Worm (Caenorhabditis elegans): ENCODE measurements around the gene str-48.

The str-48 gene

DNA sequence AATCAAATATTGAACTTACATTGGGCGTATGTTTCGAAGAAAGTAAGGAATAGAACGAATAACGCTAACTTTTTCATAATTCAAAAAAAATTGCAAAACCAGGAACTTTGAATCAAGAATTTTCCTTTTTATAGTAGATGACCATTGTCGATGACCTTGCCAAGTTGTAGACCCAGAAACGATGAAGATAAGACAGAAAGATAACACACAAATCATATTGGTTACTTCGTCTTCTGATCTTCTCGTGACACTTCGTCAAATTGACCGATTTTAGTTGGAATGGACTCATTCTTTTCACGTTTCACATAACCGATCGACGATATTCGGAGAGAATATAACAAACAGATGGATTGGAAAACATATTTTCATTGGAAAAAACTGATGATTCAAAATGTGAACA is 10.0 kb downstream of the str-48 start, which contains the start of gene grsp-3:
TSS of gene grsp-3 (minus strand) at position 149 of the 400 bp plus-strand sequence.
- no peak for TF ChIP-seq tbx-7 (tag; optimal IDR thresholded peaks at IDR 0.05)
- TF ChIP-seq ceh-19 (GFP tag; optimal IDR thresholded peaks at IDR 0.05) = no peak
- no peak for TF ChIP-seq ref-2 (tag; optimal IDR thresholded peaks at IDR 0.05)
- no peak for TF ChIP-seq unc-86 (tag; optimal IDR thresholded peaks at IDR 0.05)
- TF ChIP-seq T23F11.4 (GFP tag; optimal IDR thresholded peaks at IDR 0.05) = no peak
- no peak for TF ChIP-seq gmeb-2 (tag; optimal IDR thresholded peaks at IDR 0.05)
- TF ChIP-seq elt-4 (tag; optimal IDR thresholded peaks at IDR 0.05) = no peak
- no peak for TF ChIP-seq ceh-14 (tag; optimal IDR thresholded peaks at IDR 0.05)
- no peak for TF ChIP-seq ceh-30 (tag; optimal IDR thresholded peaks at IDR 0.05)
- no peak for TF ChIP-seq pros-1 (tag; optimal IDR thresholded peaks at IDR 0.05)
- TF ChIP-seq dmd-4 (tag; optimal IDR thresholded peaks at IDR 0.05; ENCODE audit: borderline replicate concordance) = no peak
- no peak for TF ChIP-seq pat-9 (tag; optimal IDR thresholded peaks at IDR 0.05)
- TF ChIP-seq mec-3 (tag; optimal IDR thresholded peaks at IDR 0.05; ENCODE audit: borderline replicate concordance) = no peak
- TF ChIP-seq fax-1 (tag; optimal IDR thresholded peaks at IDR 0.05) = no peak
- no peak for TF ChIP-seq ama-1 (optimal IDR thresholded peaks at IDR 0.05)
- no peak for TF ChIP-seq pax-1 (tag; optimal IDR thresholded peaks at IDR 0.05)
- TF ChIP-seq madf-2 (tag; optimal IDR thresholded peaks at IDR 0.05) = no peak
- no peak for TF ChIP-seq hlh-15 (tag; optimal IDR thresholded peaks at IDR 0.05)
- no peak for TF ChIP-seq sox-4 (tag; optimal IDR thresholded peaks at IDR 0.05)
- no peak for TF ChIP-seq Y22D7AL.16 (tag; optimal IDR thresholded peaks at IDR 0.05)

DNA sequence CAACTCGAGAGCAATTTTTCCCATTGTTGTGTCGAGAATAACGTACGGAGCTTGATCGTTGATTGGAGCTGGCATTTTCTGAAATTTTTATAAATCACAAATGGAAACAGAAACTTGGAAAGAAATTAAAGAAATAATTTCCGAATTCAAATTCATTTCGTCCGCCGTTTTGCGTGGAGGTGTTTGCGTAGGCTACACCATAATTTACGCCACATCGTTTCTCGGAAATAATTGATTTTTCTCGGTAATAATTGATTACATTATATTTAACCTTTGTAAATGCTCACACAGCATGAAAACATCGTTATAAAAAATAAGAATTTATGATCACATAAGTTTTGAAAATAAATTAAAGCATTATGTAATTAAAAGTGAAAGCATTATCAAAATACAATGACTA is 11.3 kb downstream of the str-48 start, which contains the start of gene cyn-12:
TSS of gene cyn-12 (minus strand) at position 78 of the 400 bp plus-strand sequence.
- TF ChIP-seq unc-42 (tag; optimal IDR thresholded peaks at IDR 0.05) (peak; percentile 71), hlh-13 (GFP tag; optimal IDR thresholded peaks at IDR 0.05) (no peak), ceh-48 (tag; optimal IDR thresholded peaks at IDR 0.05) (peak; percentile 61), ahr-1 (tag; optimal IDR thresholded peaks at IDR 0.05) (no peak), ceh-6 (GFP tag; optimal IDR thresholded peaks at IDR 0.05) (no peak)

DNA sequence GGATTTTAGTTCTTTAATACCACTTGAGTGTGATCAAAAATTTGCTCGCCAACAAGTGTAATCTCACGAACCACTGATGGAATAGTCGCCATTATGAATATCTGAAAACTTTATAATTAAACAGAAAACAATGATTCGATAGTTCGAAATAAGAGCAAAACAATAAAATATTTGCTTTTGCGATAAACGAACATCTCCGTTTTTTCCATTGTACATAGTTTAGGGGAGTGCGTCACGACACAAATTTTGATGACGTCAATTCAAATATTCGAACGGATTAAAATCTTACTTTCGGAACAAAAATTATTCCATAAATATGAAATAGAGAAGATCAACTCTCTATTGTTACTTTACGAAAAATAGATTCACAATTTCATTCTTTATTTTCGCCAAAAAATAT is 12.2 kb downstream of the str-48 start, which contains the start of gene mutd-1:
TSS of gene mutd-1 (minus strand) at position 101 of the 400 bp plus-strand sequence.
- no peak for TF ChIP-seq ceh-31 (tag; optimal IDR thresholded peaks at IDR 0.05)
- TF ChIP-seq nfya-1 (tag; optimal IDR thresholded peaks at IDR 0.05) = no peak
- no peak for TF ChIP-seq ref-2 (tag; optimal IDR thresholded peaks at IDR 0.05)
- TF ChIP-seq ceh-24 (tag; optimal IDR thresholded peaks at IDR 0.05) = no peak
- no peak for TF ChIP-seq elt-4 (tag; optimal IDR thresholded peaks at IDR 0.05)
- no peak for TF ChIP-seq che-1 (tag; optimal IDR thresholded peaks at IDR 0.05)
- no peak for TF ChIP-seq dve-1 (tag; optimal IDR thresholded peaks at IDR 0.05)
- no peak for TF ChIP-seq dmd-4 (tag; optimal IDR thresholded peaks at IDR 0.05; ENCODE audit: borderline replicate concordance)
- no peak for TF ChIP-seq K02D7.2 (tag; optimal IDR thresholded peaks at IDR 0.05)
- no peak for TF ChIP-seq ceh-19 (GFP tag; optimal IDR thresholded peaks at IDR 0.05)
- no peak for TF ChIP-seq lin-11 (tag; optimal IDR thresholded peaks at IDR 0.05)
- TF ChIP-seq sox-4 (tag; optimal IDR thresholded peaks at IDR 0.05) = no peak
- TF ChIP-seq pros-1 (tag; optimal IDR thresholded peaks at IDR 0.05) = no peak
- TF ChIP-seq ceh-30 (tag; optimal IDR thresholded peaks at IDR 0.05) = no peak
- no peak for TF ChIP-seq hlh-13 (GFP tag; optimal IDR thresholded peaks at IDR 0.05)
- TF ChIP-seq ceh-22 (tag; optimal IDR thresholded peaks at IDR 0.05) = no peak
- no peak for TF ChIP-seq ceh-48 (tag; optimal IDR thresholded peaks at IDR 0.05)
- TF ChIP-seq npax-4 (tag; optimal IDR thresholded peaks at IDR 0.05) = no peak

DNA sequence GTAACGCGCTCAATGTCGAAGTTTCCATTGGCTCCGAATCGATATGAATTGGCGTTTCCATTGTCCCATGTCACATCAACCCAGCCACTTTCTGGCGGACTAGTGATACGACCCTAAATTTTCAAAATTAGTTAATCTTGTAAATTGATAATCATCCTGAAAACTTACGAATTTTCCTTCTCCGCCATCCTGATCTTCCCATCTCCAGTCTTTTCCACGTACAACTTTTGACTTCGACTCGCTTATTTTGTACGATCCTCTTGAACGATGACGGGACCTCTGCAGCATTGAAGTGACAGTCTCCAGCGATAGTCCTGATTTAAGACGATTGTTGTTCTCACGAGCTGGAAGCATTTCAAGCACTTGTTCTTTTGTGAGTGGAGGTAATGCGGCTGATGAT is 17.3 kb downstream of the str-48 start:
- TF ChIP-seq ceh-45 (GFP tag; IDR thresholded peaks at IDR 0.05) = no peak
- no peak for TF ChIP-seq nhr-232 (tag; optimal IDR thresholded peaks at IDR 0.05)
- no peak for TF ChIP-seq hlh-6 (tag; optimal IDR thresholded peaks at IDR 0.05)
- TF ChIP-seq K09A11.1 (tag; optimal IDR thresholded peaks at IDR 0.05; ENCODE audit: insufficient read depth) = no peak
- no peak for TF ChIP-seq madf-2 (tag; optimal IDR thresholded peaks at IDR 0.05)
- TF ChIP-seq fkh-6 (tag; optimal IDR thresholded peaks at IDR 0.05) = no peak
- TF ChIP-seq hlh-15 (tag; optimal IDR thresholded peaks at IDR 0.05) = no peak
- TF ChIP-seq pha-4 (tag; optimal IDR thresholded peaks at IDR 0.05) = no peak
- TF ChIP-seq npax-4 (tag; optimal IDR thresholded peaks at IDR 0.05) = no peak
- no peak for TF ChIP-seq ref-2 (tag; optimal IDR thresholded peaks at IDR 0.05)
- no peak for TF ChIP-seq nhr-11 (tag; optimal IDR thresholded peaks at IDR 0.05)
- no peak for TF ChIP-seq ama-1 (optimal IDR thresholded peaks at IDR 0.05)
- no peak for TF ChIP-seq ceh-22 (tag; optimal IDR thresholded peaks at IDR 0.05)
- no peak for TF ChIP-seq nfya-1 (tag; optimal IDR thresholded peaks at IDR 0.05)
- TF ChIP-seq pat-9 (tag; optimal IDR thresholded peaks at IDR 0.05) = no peak
- TF ChIP-seq pha-2 (tag; optimal IDR thresholded peaks at IDR 0.05) = no peak
- TF ChIP-seq K02D7.2 (tag; optimal IDR thresholded peaks at IDR 0.05) = no peak
- no peak for TF ChIP-seq ceh-24 (tag; optimal IDR thresholded peaks at IDR 0.05)
